Worm (Caenorhabditis elegans) whole organism, L1 larva: Measurements from ENCODE around the gene mdt-1.2.

Experiments
- C04F5.9 ChIP-seq: sonication (generic microtip); optimal IDR thresholded peaks from 2 replicates; lab custom pipeline; 2016; ENCODE audit warnings: missing genetic modification characterization, missing compliant biosample characterization
- C16A3.4 ChIP-seq: fragments of 150-350 bp; optimal IDR thresholded peaks from 2 replicates; lab custom pipeline; 2014; ENCODE audit warnings: missing biosample characterization, missing genetic modification characterization
- alr-1 ChIP-seq: fragments of 200-800 bp; sonication (Bioruptor generic); optimal IDR thresholded peaks from 2 replicates; lab custom pipeline; 2018; ENCODE audit warnings: borderline replicate concordance, mild to moderate bottlenecking, missing genetic modification characterization, missing compliant biosample characterization
- aly-2 ChIP-seq: fragments of 150-350 bp; optimal IDR thresholded peaks from 2 replicates; lab custom pipeline; 2014; ENCODE audit warnings: missing biosample characterization, missing genetic modification characterization
- ama-1 ChIP-seq: fragments of 150-350 bp; optimal IDR thresholded peaks from 2 replicates; lab custom pipeline; 2014
- ceh-88 ChIP-seq: fragments of 200-800 bp; sonication (Bioruptor generic); IDR thresholded peaks from 2 replicates; pipeline ENCODE4 v1.3.6; 2022; ENCODE audit warnings: missing genetic modification characterization, missing compliant biosample characterization
- ces-1 ChIP-seq: fragments of 150-350 bp; optimal IDR thresholded peaks from 2 replicates; lab custom pipeline; 2014; ENCODE audit warnings: missing biosample characterization, missing genetic modification reagents, missing genetic modification characterization
- dpl-1 ChIP-seq, 3 experiments: fragments of 150-350 bp in 2 of 3; sonication (generic microtip) in 1 of 3; optimal IDR thresholded peaks; 2 replicates each; lab custom pipeline; 2014 to 2017; ENCODE audit warnings: missing biosample characterization in 3 of 3, missing genetic modification characterization in 3 of 3, missing genetic modification reagents in 3 of 3
- efl-1 ChIP-seq, 4 experiments: fragments of 150-350 bp; optimal IDR thresholded peaks in 3 of 4; peaks in 1 of 4; 1 replicate in 1 of 4; 2 replicates in 3 of 4; lab custom pipeline; 2014; ENCODE audit warnings: missing biosample characterization in 2 of 4, missing genetic modification characterization in 2 of 4, missing genetic modification reagents in 2 of 4
- egl-13 ChIP-seq: sonication (generic microtip); optimal IDR thresholded peaks from 2 replicates; lab custom pipeline; 2016; ENCODE audit warnings: missing genotype, missing genetic modification reagents, missing genetic modification characterization, missing compliant biosample characterization
- elt-2 ChIP-seq: sonication (generic microtip); optimal IDR thresholded peaks from 2 replicates; lab custom pipeline; 2016; ENCODE audit warnings: missing genetic modification characterization, mild to moderate bottlenecking, inconsistent platforms, missing compliant biosample characterization, missing genetic modification reagents
- elt-3 ChIP-seq, 6 experiments: fragments of 150-350 bp in 1 of 6; sonication (generic microtip); optimal IDR thresholded peaks; 2 replicates each; lab custom pipeline; 2017 to 2018; ENCODE audit warnings: missing biosample characterization in 6 of 6, missing genetic modification characterization in 6 of 6, inconsistent platforms in 1 of 6
- ets-5 ChIP-seq: fragments of 200-800 bp; sonication (Bioruptor generic); IDR thresholded peaks from 2 replicates; pipeline ENCODE4 v1.3.6; 2022; ENCODE audit warnings: missing genetic modification characterization, missing compliant biosample characterization
- fkh-4 ChIP-seq: sonication (generic microtip); optimal IDR thresholded peaks from 2 replicates; lab custom pipeline; 2016; ENCODE audit warnings: missing compliant biosample characterization, missing genetic modification characterization, borderline replicate concordance
- fos-1 ChIP-seq: fragments of 150-350 bp; optimal IDR thresholded peaks from 2 replicates; lab custom pipeline; 2014; ENCODE audit warnings: missing biosample characterization, missing genetic modification characterization
- grh-1 ChIP-seq: fragments of 200-800 bp; sonication (Bioruptor generic); IDR thresholded peaks from 2 replicates; pipeline ENCODE4 v1.3.6; 2022; ENCODE audit warnings: missing genetic modification reagents, missing genetic modification characterization, missing compliant biosample characterization
- irx-1 ChIP-seq: sonication (generic microtip); optimal IDR thresholded peaks from 2 replicates; lab custom pipeline; 2016; ENCODE audit warnings: missing genetic modification characterization, missing compliant biosample characterization
- jun-1 ChIP-seq: fragments of 150-350 bp; optimal IDR thresholded peaks from 2 replicates; lab custom pipeline; 2014; ENCODE audit warnings: missing biosample characterization, missing genetic modification reagents, missing genetic modification characterization
- lin-13 ChIP-seq: fragments of 150-350 bp; optimal IDR thresholded peaks from 2 replicates; lab custom pipeline; 2014; ENCODE audit warnings: missing biosample characterization, missing genetic modification reagents, missing genetic modification characterization
- lin-14 ChIP-seq: fragments of 200-800 bp; sonication (Bioruptor generic); optimal IDR thresholded peaks from 2 replicates; lab custom pipeline; 2018; ENCODE audit warnings: mild to moderate bottlenecking, missing genetic modification characterization, moderate library complexity, missing compliant biosample characterization
- lin-35 ChIP-seq, 2 experiments: fragments of 150-350 bp; optimal IDR thresholded peaks; 2 replicates each; lab custom pipeline; 2014; ENCODE audit warnings: missing biosample characterization in 2 of 2, missing genetic modification characterization in 2 of 2, missing genetic modification reagents in 2 of 2
- lsy-2 ChIP-seq, 2 experiments: fragments of 150-350 bp; optimal IDR thresholded peaks; 2 replicates each; lab custom pipeline; 2014; ENCODE audit warnings: missing biosample characterization in 2 of 2, missing genetic modification characterization in 2 of 2
- mdl-1 ChIP-seq, 2 experiments: fragments of 150-350 bp; optimal IDR thresholded peaks; 2 replicates each; lab custom pipeline; 2014 to 2017; ENCODE audit warnings: missing biosample characterization in 2 of 2, missing genetic modification characterization in 2 of 2, inconsistent platforms in 1 of 2
- mep-1 ChIP-seq: fragments of 150-350 bp; optimal IDR thresholded peaks from 2 replicates; lab custom pipeline; 2014; ENCODE audit warnings: missing biosample characterization, missing genetic modification characterization
- nhr-12 ChIP-seq: sonication (generic microtip); optimal IDR thresholded peaks from 2 replicates; lab custom pipeline; 2017; ENCODE audit warnings: missing biosample characterization, missing genetic modification characterization
- nhr-19 ChIP-seq: fragments of 200-800 bp; sonication (Bioruptor generic); conservative IDR thresholded peaks from 2 replicates; pipeline ENCODE4 v1.3.6; 2022; ENCODE audit warnings: missing genetic modification characterization, missing compliant biosample characterization
- nhr-20 ChIP-seq: sonication (generic microtip); optimal IDR thresholded peaks from 2 replicates; lab custom pipeline; 2016; ENCODE audit warnings: mild to moderate bottlenecking, missing genetic modification characterization, missing compliant biosample characterization
- nhr-237 ChIP-seq: fragments of 150-350 bp; optimal IDR thresholded peaks from 2 replicates; lab custom pipeline; 2014; ENCODE audit warnings: missing biosample characterization, missing genetic modification characterization
- nhr-47 ChIP-seq: sonication (generic microtip); optimal IDR thresholded peaks from 2 replicates; lab custom pipeline; 2016; ENCODE audit warnings: mild to moderate bottlenecking, missing genetic modification characterization, moderate library complexity, missing compliant biosample characterization
- nhr-71 ChIP-seq: sonication (generic microtip); optimal IDR thresholded peaks from 2 replicates; lab custom pipeline; 2016; ENCODE audit warnings: mild to moderate bottlenecking, missing genetic modification characterization, moderate library complexity, missing compliant biosample characterization
- nhr-76 ChIP-seq: sonication (generic microtip); optimal IDR thresholded peaks from 2 replicates; lab custom pipeline; 2017; ENCODE audit warnings: missing biosample characterization, missing genetic modification characterization
- nhr-85 ChIP-seq: sonication (generic microtip); peaks from one replicate; lab custom pipeline; 2016; ENCODE audit warnings: missing genetic modification characterization, inconsistent platforms, missing compliant biosample characterization
- nhr-90 ChIP-seq: sonication (generic microtip); optimal IDR thresholded peaks from 2 replicates; lab custom pipeline; 2016; ENCODE audit warnings: mild to moderate bottlenecking, missing genetic modification characterization, missing compliant biosample characterization; ENCODE audit not compliant: poor library complexity
- pag-3 ChIP-seq: sonication (generic microtip); optimal IDR thresholded peaks from 2 replicates; lab custom pipeline; 2017; ENCODE audit warnings: missing genetic modification characterization, mild to moderate bottlenecking, missing compliant biosample characterization, antibody characterized with exemption, borderline replicate concordance; ENCODE audit not compliant: insufficient read depth
- rnt-1 ChIP-seq: sonication (generic microtip); optimal IDR thresholded peaks from 2 replicates; lab custom pipeline; 2016; ENCODE audit warnings: mild to moderate bottlenecking, missing genetic modification characterization, moderate library complexity, missing compliant biosample characterization
- skn-1 ChIP-seq: fragments of 150-350 bp; optimal IDR thresholded peaks from 2 replicates; lab custom pipeline; 2014; ENCODE audit warnings: missing biosample characterization, missing genetic modification characterization
- snu-23 ChIP-seq: sonication (generic microtip); optimal IDR thresholded peaks from 2 replicates; lab custom pipeline; 2016; ENCODE audit warnings: missing genetic modification characterization, missing compliant biosample characterization
- sptf-1 ChIP-seq: fragments of 150-350 bp; optimal IDR thresholded peaks from 2 replicates; lab custom pipeline; 2014; ENCODE audit warnings: missing biosample characterization, missing genetic modification characterization
- sup-37 ChIP-seq: fragments of 200-800 bp; sonication (Bioruptor generic); optimal IDR thresholded peaks from 2 replicates; lab custom pipeline; 2018; ENCODE audit warnings: mild to moderate bottlenecking, missing genetic modification characterization, missing compliant biosample characterization
- swsn-7 ChIP-seq: sonication (generic microtip); optimal IDR thresholded peaks from 2 replicates; lab custom pipeline; 2016; ENCODE audit warnings: missing genetic modification characterization, missing compliant biosample characterization
- unc-130 ChIP-seq: fragments of 150-350 bp; optimal IDR thresholded peaks from 2 replicates; lab custom pipeline; 2017; ENCODE audit warnings: missing biosample characterization, missing genetic modification characterization, inconsistent platforms
- unc-30 ChIP-seq: sonication (generic microtip); optimal IDR thresholded peaks from 2 replicates; lab custom pipeline; 2017; ENCODE audit warnings: missing biosample characterization, missing genetic modification characterization
- unc-62 ChIP-seq: fragments of 150-350 bp; optimal IDR thresholded peaks from 2 replicates; lab custom pipeline; 2014; ENCODE audit warnings: missing biosample characterization, missing genetic modification reagents, missing genetic modification characterization
- unc-86 ChIP-seq: sonication (generic microtip); optimal IDR thresholded peaks from 2 replicates; lab custom pipeline; 2016; ENCODE audit warnings: missing genetic modification characterization, missing compliant biosample characterization
- vab-15 ChIP-seq: sonication (generic microtip); optimal IDR thresholded peaks from 2 replicates; lab custom pipeline; 2017; ENCODE audit warnings: missing genotype, mild to moderate bottlenecking, missing genetic modification characterization, missing compliant biosample characterization
- zip-4 ChIP-seq: fragments of 200-800 bp; sonication (Bioruptor generic); optimal IDR thresholded peaks from 2 replicates; lab custom pipeline; 2018; ENCODE audit warnings: mild to moderate bottlenecking, missing genetic modification characterization, moderate library complexity, missing compliant biosample characterization
- ztf-4 ChIP-seq: fragments of 150-350 bp; optimal IDR thresholded peaks from 2 replicates; lab custom pipeline; 2014; ENCODE audit warnings: missing biosample characterization, missing genetic modification characterization

Gene mdt-1.2

DNA sequence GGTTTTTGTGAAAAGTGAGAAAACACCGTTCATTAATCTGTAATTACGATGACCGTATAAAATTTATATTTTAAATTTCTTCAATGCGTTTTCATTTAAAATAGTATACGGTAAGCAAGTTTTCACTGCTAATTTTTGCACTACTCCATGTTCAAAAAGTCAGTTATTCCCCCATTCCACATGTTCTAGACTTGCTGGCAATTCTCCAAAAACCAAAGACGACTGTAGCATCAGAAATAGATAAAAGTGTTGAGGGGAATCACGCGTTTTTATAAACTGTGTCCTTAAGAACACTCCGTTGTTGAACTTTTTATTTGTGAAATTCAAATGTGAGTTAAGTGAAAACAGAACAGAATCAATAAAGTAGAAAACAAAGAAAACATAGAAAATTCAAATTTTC is 15.6 kb upstream of the mdt-1.2 start:
- TF ChIP-seq skn-1 (tag; lab: Kevin White, UChicago) = peak; percentile 28
- TF ChIP-seq dpl-1 (GFP tag; optimal IDR thresholded peaks at IDR 0.05; lab: Kevin White, UChicago) = no peak
- no peak for TF ChIP-seq nhr-237
- peak; percentile 70 for TF ChIP-seq elt-2 (tag; lab: Kevin White, UChicago)
- peak; percentile 22 for TF ChIP-seq nhr-71
- TF ChIP-seq ama-1 (lab: Kevin White, UChicago) = peak; percentile 11
- TF ChIP-seq efl-1 (optimal IDR thresholded peaks at IDR 0.05; lab: Kevin White, UChicago) = no peak
- TF ChIP-seq efl-1 (GFP tag; optimal IDR thresholded peaks at IDR 0.05 in 1 of 2; lab: Kevin White, UChicago) = no peak
- no peak for TF ChIP-seq nhr-47 (tag; lab: Kevin White, UChicago)
- TF ChIP-seq nhr-85 = peak; percentile 54
- peak; percentile 2 for TF ChIP-seq nhr-20
- no peak for TF ChIP-seq sptf-1 (tag; lab: Kevin White, UChicago)
- TF ChIP-seq lin-35 (GFP tag; optimal IDR thresholded peaks at IDR 0.05; lab: Kevin White, UChicago) = peak in 1 of 2 experiments; percentile 31
- TF ChIP-seq lin-13 (GFP tag; lab: Kevin White, UChicago) = peak; percentile 4
- no peak for TF ChIP-seq irx-1 (tag; lab: Kevin White, UChicago)
- TF ChIP-seq nhr-90 (tag; lab: Kevin White, UChicago) = peak; percentile 37
- no peak for TF ChIP-seq egl-13 (tag; lab: Kevin White, UChicago)
- peak; percentile 10 for TF ChIP-seq mep-1 (tag; lab: Kevin White, UChicago)

DNA sequence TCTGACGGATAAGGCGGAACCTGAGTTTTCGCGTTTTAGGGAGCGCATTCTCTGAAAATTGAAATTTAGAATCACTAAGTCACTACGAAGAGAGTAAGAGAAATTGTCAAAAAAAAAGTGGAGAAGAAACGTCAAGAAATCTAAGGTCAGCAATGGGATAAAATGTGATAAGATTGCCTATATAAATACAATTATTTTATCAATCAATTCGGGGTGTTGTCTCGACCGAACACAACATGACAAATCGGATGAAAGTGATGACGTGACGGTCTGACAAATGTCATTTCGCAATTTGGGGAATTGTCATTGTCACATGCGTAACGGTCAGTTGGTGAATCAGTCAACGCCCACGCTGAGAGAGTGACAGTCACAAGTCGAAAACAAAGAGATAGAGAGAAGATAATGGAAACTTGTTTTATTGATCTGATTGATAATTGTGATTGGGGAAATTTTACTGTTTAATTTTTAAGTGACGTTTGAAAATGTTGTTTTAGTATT is 13.2 kb upstream of the mdt-1.2 start, which contains the start of gene cnp-3:
Gene cnp-3 (minus strand): TSS at position 51 of the 498 bp plus-strand sequence.
- TF ChIP-seq zip-4 (GFP tag; lab: Kevin White, UChicago) (no peak), nhr-20 (peak; percentile 58), snu-23 (peak; percentile 38), jun-1 (tag; lab: Kevin White, UChicago) (no peak), sptf-1 (tag; lab: Kevin White, UChicago) (no peak), unc-130 (tag; lab: Kevin White, UChicago) (no peak), rnt-1 (tag; lab: Kevin White, UChicago) (no peak), mdl-1 (tag; optimal IDR thresholded peaks at IDR 0.05; lab: Kevin White, UChicago) (peak in 1 of 2 experiments; percentile 63), C04F5.9 (tag; lab: Kevin White, UChicago) (no peak), ceh-88 (GFP tag; lab: Robert Waterston, UW) (no peak), efl-1 (optimal IDR thresholded peaks at IDR 0.05; lab: Kevin White, UChicago) (no peak), efl-1 (GFP tag; optimal IDR thresholded peaks at IDR 0.05 in 1 of 2; lab: Kevin White, UChicago) (peak in 1 of 2 experiments; percentile 79), mep-1 (tag; lab: Kevin White, UChicago) (no peak), nhr-85 (peak; percentile 85), unc-30 (tag; lab: Kevin White, UChicago) (no peak), nhr-71 (peak; percentile 54), lin-35 (GFP tag; optimal IDR thresholded peaks at IDR 0.05; lab: Kevin White, UChicago) (peak in 1 of 2 experiments; percentile 49), ets-5 (GFP tag; lab: Robert Waterston, UW) (no peak), vab-15 (tag; lab: Kevin White, UChicago) (no peak), unc-86 (no peak), fos-1 (tag; lab: Kevin White, UChicago) (no peak), lsy-2 (tag; optimal IDR thresholded peaks at IDR 0.05; lab: Kevin White, UChicago) (no peak), pag-3 (tag; lab: Kevin White, UChicago) (no peak), elt-2 (tag; lab: Kevin White, UChicago) (no peak), nhr-12 (no peak), grh-1 (GFP tag; lab: Robert Waterston, UW) (peak; percentile 56; the same call in 1 of the 2 replicates), lin-13 (GFP tag; lab: Kevin White, UChicago) (no peak), lin-14 (GFP tag; lab: Kevin White, UChicago) (peak; percentile 78), nhr-47 (tag; lab: Kevin White, UChicago) (no peak), egl-13 (tag; lab: Kevin White, UChicago) (no peak), fkh-4 (tag; lab: Kevin White, UChicago) (no peak), ztf-4 (tag; lab: Kevin White, UChicago) (no peak), nhr-237 (no peak), elt-3 (tag; optimal IDR thresholded peaks at IDR 0.05; lab: Kevin White, UChicago) (peak in 2 of 6 experiments; percentile 79 to 96), ces-1 (GFP tag; lab: Kevin White, UChicago) (no peak), alr-1 (tag; lab: Kevin White, UChicago) (no peak), sup-37 (GFP tag; lab: Kevin White, UChicago) (no peak), ama-1 (lab: Kevin White, UChicago) (no peak), irx-1 (tag; lab: Kevin White, UChicago) (no peak), unc-62 (no peak), swsn-7 (tag; lab: Kevin White, UChicago) (no peak), nhr-19 (GFP tag; lab: Robert Waterston, UW) (no peak), nhr-76 (no peak), aly-2 (no peak), nhr-90 (tag; lab: Kevin White, UChicago) (peak; percentile 47), C16A3.4 (tag; lab: Kevin White, UChicago) (no peak)
